Fruit fly (Drosophila melanogaster): Measurements from ENCODE around the gene Trx2.

The Trx2 gene

DNA sequence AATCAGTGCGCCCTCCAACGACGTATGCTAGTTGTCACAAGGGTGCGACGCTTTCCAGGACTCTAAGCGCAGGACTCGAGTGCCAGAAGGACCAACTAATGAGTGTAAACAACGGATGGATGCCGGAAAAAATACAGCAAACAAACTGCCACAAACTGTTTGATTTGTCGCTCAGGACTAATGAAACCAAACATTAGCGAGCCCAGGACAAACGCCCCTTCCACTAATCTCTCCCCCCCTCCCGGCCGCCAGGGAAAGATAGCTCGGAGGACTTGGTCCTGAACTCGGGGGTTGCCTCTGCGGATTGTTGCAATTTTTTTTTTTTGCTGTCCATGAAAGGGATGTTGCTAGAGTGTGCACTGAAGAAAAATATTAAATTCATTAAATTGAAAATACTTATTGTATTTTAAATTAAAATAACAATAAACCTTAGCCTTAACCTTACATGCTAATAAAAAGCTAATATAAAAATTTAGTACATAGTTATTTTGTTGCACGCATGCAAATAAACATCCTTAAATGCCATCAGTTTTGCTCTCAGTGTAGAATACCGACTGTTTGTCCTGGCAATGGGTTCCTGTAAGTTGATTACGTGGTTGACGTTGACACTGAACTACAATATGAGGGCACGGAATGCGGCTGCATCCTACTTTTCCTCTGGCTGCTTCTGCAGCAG lies 18.2 kb upstream of the Trx2 start (continued):
- no peak for TF ChIP-seq Lpt (GFP tag; optimal IDR thresholded peaks at IDR 0.05)
- peak; percentile 51; the same call in 1 of the 3 replicates for TF ChIP-seq CG34422 (GFP tag; IDR thresholded peaks at IDR 0.05)
- TF ChIP-seq CG3281 (GFP tag; optimal IDR thresholded peaks at IDR 0.05): no peak
- TF ChIP-seq nmo (GFP tag; optimal IDR thresholded peaks at IDR 0.05): peak; percentile 62
- TF ChIP-seq mirr (GFP tag; optimal IDR thresholded peaks at IDR 0.05): no peak
- TF ChIP-seq CG6813 (GFP tag; optimal IDR thresholded peaks at IDR 0.05): peak; percentile 32
- TF ChIP-seq Hand (GFP tag; optimal IDR thresholded peaks at IDR 0.05): no peak
- TF ChIP-seq CG8089 (GFP tag; optimal IDR thresholded peaks at IDR 0.05): no peak
- TF ChIP-seq Blimp-1 (GFP tag; optimal IDR thresholded peaks at IDR 0.05): peak; percentile 71
- peak; percentile 22 for TF ChIP-seq CG30403 (GFP tag; optimal IDR thresholded peaks at IDR 0.05)
- TF ChIP-seq CG11695 (GFP tag; IDR thresholded peaks at IDR 0.05): no peak
- TF ChIP-seq corto (GFP tag; optimal IDR thresholded peaks at IDR 0.05): no peak
- no peak for TF ChIP-seq Adf1 (GFP tag; IDR thresholded peaks at IDR 0.05)
- TF ChIP-seq Xbp1 (GFP tag; optimal IDR thresholded peaks at IDR 0.05): peak; percentile 40
- peak; percentile 56 for TF ChIP-seq Spps (tag; optimal IDR thresholded peaks at IDR 0.05)
- TF ChIP-seq slp2 (GFP tag; optimal IDR thresholded peaks at IDR 0.05): no peak
- no peak for TF ChIP-seq Max (GFP tag; optimal IDR thresholded peaks at IDR 0.05)
- no peak for TF ChIP-seq CG11085 (GFP tag; IDR thresholded peaks at IDR 0.05)
- no peak for TF ChIP-seq ftz-f1 (GFP tag; optimal IDR thresholded peaks at IDR 0.05)
- peak; percentile 54 for TF ChIP-seq Ptx1 (GFP tag; IDR thresholded peaks at IDR 0.05)
- no peak for TF ChIP-seq Ada2b (GFP tag; IDR thresholded peaks at IDR 0.05)
- TF ChIP-seq CG1529 (GFP tag; optimal IDR thresholded peaks at IDR 0.05): peak; percentile 5
- peak; percentile 56; the same call in 1 of the 2 replicates for TF ChIP-seq vvl (GFP tag; IDR thresholded peaks at IDR 0.05)
- no peak for TF ChIP-seq CG9876 (GFP tag; optimal IDR thresholded peaks at IDR 0.05)
- no peak for TF ChIP-seq cas (GFP tag; IDR thresholded peaks at IDR 0.05)
- TF ChIP-seq H2.0 (GFP tag; IDR thresholded peaks at IDR 0.05): 0 out of 2 replicates have a peak, but pooled peaks have one; percentile 14
- TF ChIP-seq Hr78 (GFP tag; optimal IDR thresholded peaks at IDR 0.05): no peak
- no peak for TF ChIP-seq CG9437 (GFP tag; optimal IDR thresholded peaks at IDR 0.05)
- TF ChIP-seq crc (GFP tag; optimal IDR thresholded peaks at IDR 0.05): no peak
- TF ChIP-seq CG7271 (tag; optimal IDR thresholded peaks at IDR 0.05): no peak
- TF ChIP-seq exex (tag; optimal IDR thresholded peaks at IDR 0.05): no peak
- TF ChIP-seq CG4730 (GFP tag; IDR thresholded peaks at IDR 0.05): 0 out of 2 replicates have a peak, but pooled peaks have one; percentile 37
- no peak for TF ChIP-seq CG11696 (GFP tag; IDR thresholded peaks at IDR 0.05)
- no peak for TF ChIP-seq CG2199 (GFP tag; IDR thresholded peaks at IDR 0.05)
- TF ChIP-seq Hmr (GFP tag; optimal IDR thresholded peaks at IDR 0.05): no peak
- peak; percentile 15; the same call in 1 of the 3 replicates for TF ChIP-seq ken (GFP tag; IDR thresholded peaks at IDR 0.05)
- no peak for TF ChIP-seq CG11723 (GFP tag; optimal IDR thresholded peaks at IDR 0.05)
- no peak for TF ChIP-seq Hey (tag; optimal IDR thresholded peaks at IDR 0.05)
- TF ChIP-seq CG10209 (GFP tag; optimal IDR thresholded peaks at IDR 0.05): peak; percentile 44
- no peak for TF ChIP-seq trh (GFP tag; optimal IDR thresholded peaks at IDR 0.05)
- TF ChIP-seq Scr (GFP tag; IDR thresholded peaks at IDR 0.05; ENCODE audit: partially characterized antibody): no peak
- TF ChIP-seq CG9797 (GFP tag; optimal IDR thresholded peaks at IDR 0.05): no peak
- TF ChIP-seq luna (GFP tag; optimal IDR thresholded peaks at IDR 0.05): no peak
- no peak for TF ChIP-seq Pdp1 (GFP tag; optimal IDR thresholded peaks at IDR 0.05)
- TF ChIP-seq Neu2 (GFP tag; optimal IDR thresholded peaks at IDR 0.05; ENCODE audit: borderline replicate concordance): no peak
- TF ChIP-seq CG7745 (tag; optimal IDR thresholded peaks at IDR 0.05): no peak
- TF ChIP-seq E2f2 (GFP tag; IDR thresholded peaks at IDR 0.05): peak; percentile 29; the same call in 1 of the 2 replicates
- no peak for TF ChIP-seq lov (optimal IDR thresholded peaks at IDR 0.05)
- TF ChIP-seq lov (GFP tag; IDR thresholded peaks at IDR 0.05): no peak
- no peak for TF ChIP-seq CG16813 (GFP tag; IDR thresholded peaks at IDR 0.05; ENCODE audit: partially characterized antibody)
